Worm (Caenorhabditis elegans) whole organism, L3 larva: ENCODE data around the gene F26C11.3.

ENCODE experiments used
- ZK546.5 ChIP-seq: sonication (generic microtip); optimal IDR thresholded peaks from 2 replicates; lab custom pipeline; 2017; ENCODE audit warnings: missing biosample characterization, missing genetic modification characterization
- aly-2 ChIP-seq: fragments of 150-350 bp; optimal IDR thresholded peaks from 2 replicates; lab custom pipeline; 2014; ENCODE audit warnings: missing biosample characterization, missing genetic modification characterization
- ama-1 ChIP-seq: fragments of 150-350 bp; optimal IDR thresholded peaks from 2 replicates; lab custom pipeline; 2018
- ceh-16 ChIP-seq: sonication (generic microtip); optimal IDR thresholded peaks from 2 replicates; lab custom pipeline; 2017; ENCODE audit warnings: missing biosample characterization, missing genetic modification characterization
- elt-2 ChIP-seq: sonication (generic microtip); optimal IDR thresholded peaks from 2 replicates; lab custom pipeline; 2016; ENCODE audit warnings: missing genetic modification reagents, mild to moderate bottlenecking, missing genetic modification characterization, missing compliant biosample characterization
- fos-1 ChIP-seq: fragments of 150-350 bp; optimal IDR thresholded peaks from 2 replicates; lab custom pipeline; 2014; ENCODE audit warnings: missing biosample characterization, missing genetic modification characterization
- lin-39 ChIP-seq: fragments of 150-350 bp; optimal IDR thresholded peaks from 2 replicates; lab custom pipeline; 2018; ENCODE audit warnings: missing biosample characterization, missing genetic modification reagents, missing genetic modification characterization
- lsy-12 ChIP-seq: sonication (generic microtip); optimal IDR thresholded peaks from 2 replicates; lab custom pipeline; 2016; ENCODE audit warnings: mild to moderate bottlenecking, missing genetic modification characterization, missing compliant biosample characterization
- mdl-1 ChIP-seq: fragments of 150-350 bp; optimal IDR thresholded peaks from 2 replicates; lab custom pipeline; 2014; ENCODE audit warnings: missing biosample characterization, missing genetic modification characterization
- nhr-237 ChIP-seq: fragments of 150-350 bp; optimal IDR thresholded peaks from 2 replicates; lab custom pipeline; 2014; ENCODE audit warnings: missing biosample characterization, missing genetic modification characterization
- tbx-2 ChIP-seq: sonication (generic microtip); optimal IDR thresholded peaks from 2 replicates; lab custom pipeline; 2016; ENCODE audit warnings: mild to moderate bottlenecking, missing genetic modification characterization, missing compliant biosample characterization
- unc-62 ChIP-seq: fragments of 150-350 bp; sonication (generic microtip); optimal IDR thresholded peaks from 4 replicates; lab custom pipeline; 2014; ENCODE audit warnings: missing biosample characterization, missing genetic modification reagents, missing genetic modification characterization
- ztf-4 ChIP-seq: fragments of 150-350 bp; optimal IDR thresholded peaks from 2 replicates; lab custom pipeline; 2014; ENCODE audit warnings: missing biosample characterization, missing genetic modification characterization

DNA sequence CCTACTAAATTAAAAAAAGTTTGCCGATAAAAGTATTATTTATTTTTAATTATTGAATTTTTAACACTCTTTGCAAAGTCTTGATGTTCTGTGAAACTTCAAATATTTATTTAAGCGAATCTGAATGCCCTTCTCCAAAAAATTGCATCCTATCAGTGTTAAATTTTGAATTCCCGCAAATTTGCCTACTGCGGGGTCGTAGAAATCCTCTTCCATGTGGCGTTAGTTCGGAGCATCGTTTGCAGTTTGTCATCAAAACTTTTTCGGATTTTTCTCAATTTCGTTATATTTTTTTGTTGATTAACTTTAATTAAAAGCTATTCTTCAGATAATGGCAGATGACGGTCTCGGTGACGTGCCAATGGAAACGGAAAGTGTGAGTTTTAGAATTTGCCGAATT, 25.5 kb upstream of the F26C11.3 start, which contains the start of gene ufd-3:
- no peak for TF ChIP-seq unc-62 (GFP tag; lab: Kevin White, UChicago)
- TF ChIP-seq ceh-16 (tag; lab: Kevin White, UChicago), result no peak
- TF ChIP-seq ama-1 (lab: Kevin White, UChicago), result peak; percentile 33
- TF ChIP-seq lsy-12 (tag; lab: Kevin White, UChicago), result peak; percentile 39
- no peak for TF ChIP-seq nhr-237 (tag; lab: Kevin White, UChicago)
- TF ChIP-seq ZK546.5 (tag; lab: Kevin White, UChicago), result no peak
- no peak for TF ChIP-seq aly-2 (tag; lab: Kevin White, UChicago)
- TF ChIP-seq ztf-4 (tag; lab: Kevin White, UChicago), result no peak
- TF ChIP-seq tbx-2 (tag; lab: Kevin White, UChicago), result peak; percentile 14
- no peak for TF ChIP-seq mdl-1
- TF ChIP-seq lin-39 (tag; lab: Kevin White, UChicago), result peak; percentile 81
- peak; percentile 29 for TF ChIP-seq elt-2 (tag; lab: Kevin White, UChicago)
- no peak for TF ChIP-seq fos-1
